Fruit fly (Drosophila melanogaster): Measurements from ENCODE around the gene Hsp27.
A peak's percentile ranks its signal among the peaks of the same experiment; 100 is the strongest.

Gene Hsp27

DNA sequence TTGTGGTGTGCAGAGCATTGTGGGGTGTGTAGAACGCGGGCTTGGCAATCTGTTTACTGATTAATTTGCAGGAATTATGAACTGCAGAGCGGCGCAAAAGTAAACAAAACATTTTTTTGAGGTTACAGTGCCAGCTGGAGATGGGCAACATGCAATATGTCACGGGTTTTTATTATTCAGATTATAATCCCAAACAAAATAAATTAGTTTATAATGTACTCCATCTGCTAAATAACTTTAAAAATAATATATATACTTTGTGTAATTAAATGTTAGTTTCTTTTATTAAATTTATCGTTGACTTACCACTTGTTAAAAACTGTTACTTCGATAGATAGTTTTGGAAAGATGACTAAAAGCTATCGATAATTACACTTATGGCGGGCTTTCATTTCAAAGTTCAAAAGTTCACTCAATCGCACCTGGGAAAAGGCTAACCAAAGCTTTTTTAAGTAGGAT lies 12.9 kb upstream of the Hsp27 start, which contains the start of gene Fdx1 (continued):
- TF ChIP-seq zf30C (GFP tag; optimal IDR thresholded peaks at IDR 0.05) (no peak), fu2 (GFP tag; optimal IDR thresholded peaks at IDR 0.05) (no peak), h (optimal IDR thresholded peaks at IDR 0.05) (no peak), CG12299 (tag; optimal IDR thresholded peaks at IDR 0.05) (peak; percentile 7), CG18476 (GFP tag; optimal IDR thresholded peaks at IDR 0.05) (peak; percentile 30), ro (GFP tag; IDR thresholded peaks at IDR 0.05) (no peak), org-1 (GFP tag; optimal IDR thresholded peaks at IDR 0.05) (no peak), jing (GFP tag; optimal IDR thresholded peaks at IDR 0.05) (no peak), dysf (GFP tag; IDR thresholded peaks at IDR 0.05) (peak; percentile 40; the same call in 1 of the 3 replicates), CG3726 (GFP tag; IDR thresholded peaks at IDR 0.05) (no peak), cato (GFP tag; optimal IDR thresholded peaks at IDR 0.05; ENCODE audit: borderline replicate concordance) (no peak), Hey (tag; optimal IDR thresholded peaks at IDR 0.05) (no peak), CG12104 (GFP tag; optimal IDR thresholded peaks at IDR 0.05) (no peak), fd102C (GFP tag; optimal IDR thresholded peaks at IDR 0.05) (no peak), CoRest (tag; optimal IDR thresholded peaks at IDR 0.05) (peak; percentile 55), Sox102F (GFP tag; optimal IDR thresholded peaks at IDR 0.05) (no peak), NC2α (GFP tag; optimal IDR thresholded peaks at IDR 0.05) (no peak), grau (tag; optimal IDR thresholded peaks at IDR 0.05) (peak; percentile 50), bbx (GFP tag; IDR thresholded peaks at IDR 0.05; ENCODE audit: partially characterized antibody) (peak; percentile 48; the same call in 1 of the 2 replicates), pzg (GFP tag; optimal IDR thresholded peaks at IDR 0.05) (peak; percentile 45), corto (GFP tag; optimal IDR thresholded peaks at IDR 0.05) (no peak), yki (optimal IDR thresholded peaks at IDR 0.05) (no peak), Mad (GFP tag; optimal IDR thresholded peaks at IDR 0.05) (no peak), Meics (GFP tag; optimal IDR thresholded peaks at IDR 0.05) (peak; percentile 42), CG3995 (GFP tag; optimal IDR thresholded peaks at IDR 0.05) (peak; percentile 97), p53 (GFP tag; optimal IDR thresholded peaks at IDR 0.05) (no peak), odd (GFP tag; optimal IDR thresholded peaks at IDR 0.05) (no peak), eyg (GFP tag; optimal IDR thresholded peaks at IDR 0.05) (no peak), CG2889 (GFP tag; IDR thresholded peaks at IDR 0.05) (no peak), CG12744 (GFP tag; optimal IDR thresholded peaks at IDR 0.05) (no peak), CG8290 (GFP tag; optimal IDR thresholded peaks at IDR 0.05) (peak; percentile 0), CG8290 (tag; optimal IDR thresholded peaks at IDR 0.05) (no peak), ac (GFP tag; optimal IDR thresholded peaks at IDR 0.05) (no peak), CG30020 (tag; optimal IDR thresholded peaks at IDR 0.05) (no peak), sr (GFP tag; IDR thresholded peaks at IDR 0.05) (no peak), CG6854 (GFP tag; optimal IDR thresholded peaks at IDR 0.05) (no peak), CG1832 (GFP tag; optimal IDR thresholded peaks at IDR 0.05) (no peak), CG2875 (GFP tag; optimal IDR thresholded peaks at IDR 0.05) (no peak), ase (GFP tag; IDR thresholded peaks at IDR 0.05) (0 out of 3 replicates have a peak, but pooled peaks have one; percentile 24), CG31441 (GFP tag; IDR thresholded peaks at IDR 0.05) (peak; percentile 52), wdn (GFP tag; IDR thresholded peaks at IDR 0.05) (no peak), seq (GFP tag; IDR thresholded peaks at IDR 0.05) (no peak), CG8765 (GFP tag; IDR thresholded peaks at IDR 0.05) (no peak), peb (GFP tag; IDR thresholded peaks at IDR 0.05) (no peak), CG6689 (GFP tag; IDR thresholded peaks at IDR 0.05) (no peak), sna (GFP tag; IDR thresholded peaks at IDR 0.05; ENCODE audit: partially characterized antibody) (peak; percentile 77), pros (GFP tag; optimal IDR thresholded peaks at IDR 0.05) (no peak), Dref (GFP tag; IDR thresholded peaks at IDR 0.05) (peak; percentile 66), sima (GFP tag; optimal IDR thresholded peaks at IDR 0.05) (no peak), Hmx (GFP tag; optimal IDR thresholded peaks at IDR 0.05) (no peak), CG11093 (GFP tag; IDR thresholded peaks at IDR 0.05) (no peak), gfzf (GFP tag; optimal IDR thresholded peaks at IDR 0.05) (no peak), CG11398 (GFP tag; optimal IDR thresholded peaks at IDR 0.05) (no peak)
